Fruit fly (Drosophila melanogaster) whole organism, embryonic: ENCODE measurements around the gene CG15373.

ENCODE experiments used
- Atf-2 ChIP-seq: fragments of 200-800 bp; sonication (Bioruptor generic); optimal IDR thresholded peaks from 2 replicates; lab custom pipeline; 2016; ENCODE audit warnings: missing biosample characterization, missing genetic modification characterization
- Bdp1 ChIP-seq: fragments of 200-800 bp; sonication (Bioruptor generic); optimal IDR thresholded peaks from 3 replicates; lab custom pipeline; 2016; ENCODE audit warnings: missing biosample characterization, missing genetic modification characterization
- CG10543 ChIP-seq: fragments of 200-800 bp; sonication (Bioruptor generic); optimal IDR thresholded peaks from 3 replicates; lab custom pipeline; 2017; ENCODE audit warnings: missing biosample characterization, mild to moderate bottlenecking, missing genetic modification characterization, moderate library complexity
- CG10959 ChIP-seq: fragments of 200-800 bp; sonication (Bioruptor generic); IDR thresholded peaks from 2 replicates; pipeline ENCODE4 v1.3.6; 2022; ENCODE audit warnings: missing biosample characterization, missing genetic modification characterization
- CG12071 ChIP-seq: fragments of 200-800 bp; sonication (Bioruptor generic); optimal IDR thresholded peaks from 3 replicates; lab custom pipeline; 2018; ENCODE audit warnings: missing biosample characterization, mild to moderate bottlenecking, missing genetic modification characterization
- CG12769 ChIP-seq: fragments of 200-800 bp; sonication (Bioruptor generic); optimal IDR thresholded peaks from 2 replicates; lab custom pipeline; 2019; ENCODE audit warnings: missing biosample characterization, mild to moderate bottlenecking, missing genetic modification characterization, moderate library complexity
- CG14965 ChIP-seq: fragments of 200-800 bp; sonication (Bioruptor generic); optimal IDR thresholded peaks from 2 replicates; lab custom pipeline; 2016; ENCODE audit warnings: missing biosample characterization, missing genetic modification characterization, borderline replicate concordance
- CG2199 ChIP-seq: fragments of 200-800 bp; sonication (Bioruptor generic); IDR thresholded peaks from 3 replicates; pipeline ENCODE4 v1.3.6; 2022; ENCODE audit warnings: missing biosample characterization, missing genetic modification characterization
- CG30403 ChIP-seq: fragments of 200-800 bp; sonication (Bioruptor generic); optimal IDR thresholded peaks from 3 replicates; lab custom pipeline; 2016; ENCODE audit warnings: missing biosample characterization, missing genetic modification characterization
- CG32772 ChIP-seq: fragments of 200-800 bp; sonication (Bioruptor generic); IDR thresholded peaks from 2 replicates; pipeline ENCODE4 v1.3.6; 2022; ENCODE audit warnings: missing biosample characterization, missing genetic modification characterization
- CG3407 ChIP-seq: fragments of 200-800 bp; sonication (Bioruptor generic); optimal IDR thresholded peaks from 2 replicates; lab custom pipeline; 2018; ENCODE audit warnings: missing biosample characterization, mild to moderate bottlenecking, missing genetic modification characterization
- CG4404 ChIP-seq: fragments of 200-800 bp; sonication (Bioruptor generic); IDR thresholded peaks from 2 replicates; pipeline ENCODE4 v1.3.6; 2022; ENCODE audit warnings: missing biosample characterization, missing genetic modification characterization
- CG4707 ChIP-seq: fragments of 200-800 bp; sonication (Bioruptor generic); optimal IDR thresholded peaks from 2 replicates; lab custom pipeline; 2018; ENCODE audit warnings: missing biosample characterization, mild to moderate bottlenecking, missing genetic modification characterization, moderate library complexity
- CG7357 ChIP-seq: fragments of 200-800 bp; sonication (Bioruptor generic); IDR thresholded peaks from 3 replicates; pipeline ENCODE4 v1.3.6; 2022; ENCODE audit warnings: missing biosample characterization, missing genetic modification characterization
- CG7745 ChIP-seq: fragments of 200-800 bp; sonication (Bioruptor generic); optimal IDR thresholded peaks from 2 replicates; lab custom pipeline; 2018; ENCODE audit warnings: missing biosample characterization, mild to moderate bottlenecking, missing genetic modification characterization, moderate library complexity
- CG8089 ChIP-seq: fragments of 200-800 bp; sonication (Bioruptor generic); optimal IDR thresholded peaks from 3 replicates; lab custom pipeline; 2016; ENCODE audit warnings: missing biosample characterization, missing genetic modification characterization
- CG8290 ChIP-seq, 3 experiments: fragments of 200-800 bp; sonication (Bioruptor generic); optimal IDR thresholded peaks; 2 replicates each; lab custom pipeline; 2016 to 2019; ENCODE audit warnings: missing biosample characterization in 3 of 3, missing genetic modification characterization in 3 of 3, mild to moderate bottlenecking in 2 of 3, moderate library complexity in 1 of 3
- CG9437 ChIP-seq: fragments of 200-800 bp; sonication (Bioruptor generic); optimal IDR thresholded peaks from 2 replicates; lab custom pipeline; 2018; ENCODE audit warnings: missing biosample characterization, mild to moderate bottlenecking, missing genetic modification characterization
- CHES-1-like ChIP-seq: fragments of 200-800 bp; sonication (Bioruptor generic); optimal IDR thresholded peaks from 2 replicates; lab custom pipeline; 2016; ENCODE audit warnings: missing biosample characterization, missing genetic modification characterization
- Camta ChIP-seq: fragments of 200-800 bp; sonication (Bioruptor generic); optimal IDR thresholded peaks from 2 replicates; lab custom pipeline; 2016; ENCODE audit warnings: missing biosample characterization, missing genetic modification characterization
- CrebB ChIP-seq: fragments of 200-800 bp; sonication (Bioruptor generic); optimal IDR thresholded peaks from 3 replicates; lab custom pipeline; 2018; ENCODE audit warnings: missing biosample characterization, mild to moderate bottlenecking, missing genetic modification characterization
- Dfd ChIP-seq, 2 experiments: fragments of >200 bp; optimal IDR thresholded peaks; 2 replicates each; lab custom pipeline; 2017; ENCODE audit warnings: missing biosample characterization in 2 of 2, missing genetic modification characterization in 2 of 2
- Drgx ChIP-seq: fragments of 200-800 bp; sonication (Bioruptor generic); IDR thresholded peaks from 2 replicates; pipeline ENCODE4 v1.3.6; 2022; ENCODE audit warnings: missing biosample characterization, missing genetic modification characterization
- Fer3 ChIP-seq: fragments of 200-800 bp; sonication (Bioruptor generic); optimal IDR thresholded peaks from 2 replicates; lab custom pipeline; 2018; ENCODE audit warnings: missing biosample characterization, mild to moderate bottlenecking, missing genetic modification characterization, moderate library complexity
- Hand ChIP-seq: fragments of 200-800 bp; sonication (Bioruptor generic); optimal IDR thresholded peaks from 2 replicates; lab custom pipeline; 2017; ENCODE audit warnings: mild to moderate bottlenecking, missing biosample characterization, missing genetic modification reagents, missing genetic modification characterization
- Hr51 ChIP-seq, 2 experiments: fragments of 200-800 bp; sonication (Bioruptor generic); optimal IDR thresholded peaks; 2 replicates in 1 of 2; 3 replicates in 1 of 2; lab custom pipeline; 2016 to 2018; ENCODE audit warnings: missing biosample characterization in 2 of 2, missing genetic modification characterization in 2 of 2, mild to moderate bottlenecking in 1 of 2, moderate library complexity in 1 of 2
- Hsf ChIP-seq: fragments of 200-800 bp; sonication (Bioruptor generic); optimal IDR thresholded peaks from 3 replicates; lab custom pipeline; 2016; ENCODE audit warnings: missing biosample characterization, missing genetic modification characterization
- Lpt ChIP-seq: fragments of >200 bp; optimal IDR thresholded peaks from 2 replicates; lab custom pipeline; 2018; ENCODE audit warnings: missing biosample characterization, missing genetic modification characterization
- NFAT ChIP-seq: fragments of 200-800 bp; sonication (Bioruptor generic); IDR thresholded peaks from 2 replicates; pipeline ENCODE4 v1.3.6; 2022; ENCODE audit warnings: missing biosample characterization, missing genetic modification characterization
- NfI ChIP-seq: fragments of 200-800 bp; sonication (Bioruptor generic); optimal IDR thresholded peaks from 3 replicates; lab custom pipeline; 2018; ENCODE audit warnings: missing biosample characterization, mild to moderate bottlenecking, missing genetic modification characterization, moderate library complexity
- Oli ChIP-seq: fragments of 200-800 bp; sonication (Bioruptor generic); optimal IDR thresholded peaks from 2 replicates; lab custom pipeline; 2018; ENCODE audit warnings: missing biosample characterization, mild to moderate bottlenecking, missing genetic modification characterization, moderate library complexity
- Rfx ChIP-seq: fragments of 200-800 bp; sonication (Bioruptor generic); IDR thresholded peaks from 2 replicates; pipeline ENCODE4 v1.3.6; 2022; ENCODE audit warnings: missing biosample characterization, missing genetic modification characterization
- YL-1 ChIP-seq: fragments of 200-800 bp; sonication (Bioruptor generic); optimal IDR thresholded peaks from 3 replicates; lab custom pipeline; 2017; ENCODE audit warnings: missing biosample characterization, mild to moderate bottlenecking, missing genetic modification characterization
- ap ChIP-seq: fragments of 200-800 bp; sonication (Bioruptor generic); IDR thresholded peaks from 2 replicates; pipeline ENCODE4 v1.3.6; 2022; ENCODE audit warnings: missing biosample characterization, missing genetic modification characterization
- bowl ChIP-seq: fragments of 200-800 bp; sonication (Bioruptor generic); IDR thresholded peaks from 2 replicates; pipeline ENCODE4 v1.3.6; 2022; ENCODE audit warnings: missing biosample characterization, missing genetic modification characterization
- br ChIP-seq: fragments of >200 bp; optimal IDR thresholded peaks from 2 replicates; lab custom pipeline; 2017
- btn ChIP-seq: fragments of 200-800 bp; sonication (Bioruptor generic); optimal IDR thresholded peaks from 2 replicates; lab custom pipeline; 2016; ENCODE audit warnings: missing biosample characterization, missing genetic modification characterization
- chinmo ChIP-seq: fragments of 200-800 bp; sonication (Bioruptor generic); IDR thresholded peaks from 4 replicates; pipeline ENCODE4 v1.3.6; 2022; ENCODE audit warnings: missing biosample characterization, missing genetic modification characterization; ENCODE audit not compliant: partially characterized antibody
- dimm ChIP-seq: fragments of 200-800 bp; sonication (Bioruptor generic); IDR thresholded peaks from 2 replicates; pipeline ENCODE4 v1.3.6; 2022; ENCODE audit warnings: missing biosample characterization, missing genetic modification characterization
- dysf ChIP-seq: fragments of 200-800 bp; sonication (Bioruptor generic); IDR thresholded peaks from 3 replicates; pipeline ENCODE4 v1.3.6; 2022; ENCODE audit warnings: missing biosample characterization, missing genetic modification characterization
- ftz-f1 ChIP-seq: fragments of 200-800 bp; sonication (Bioruptor generic); optimal IDR thresholded peaks from 2 replicates; lab custom pipeline; 2016; ENCODE audit warnings: missing biosample characterization, missing genetic modification characterization
- gem ChIP-seq: fragments of 200-800 bp; sonication (Bioruptor generic); optimal IDR thresholded peaks from 2 replicates; lab custom pipeline; 2019; ENCODE audit warnings: missing biosample characterization, mild to moderate bottlenecking, missing genetic modification characterization, moderate library complexity
- ind ChIP-seq: fragments of 200-800 bp; sonication (Bioruptor generic); optimal IDR thresholded peaks from 3 replicates; lab custom pipeline; 2016; ENCODE audit warnings: missing biosample characterization, missing genetic modification characterization
- lbe ChIP-seq: fragments of 200-800 bp; sonication (Bioruptor generic); optimal IDR thresholded peaks from 2 replicates; lab custom pipeline; 2016; ENCODE audit warnings: missing biosample characterization, mild to moderate bottlenecking, missing genetic modification characterization
- lmd ChIP-seq: fragments of 200-800 bp; sonication (Bioruptor generic); IDR thresholded peaks from 2 replicates; pipeline ENCODE4 v1.3.6; 2022; ENCODE audit warnings: missing biosample characterization, missing genetic modification characterization
- nmo ChIP-seq: fragments of 200-800 bp; sonication (Bioruptor generic); optimal IDR thresholded peaks from 2 replicates; lab custom pipeline; 2018; ENCODE audit warnings: missing biosample characterization, mild to moderate bottlenecking, missing genetic modification characterization, moderate library complexity
- org-1 ChIP-seq: fragments of 200-800 bp; sonication (Bioruptor generic); optimal IDR thresholded peaks from 2 replicates; lab custom pipeline; 2017; ENCODE audit warnings: missing biosample characterization, missing genetic modification characterization
- pan ChIP-seq, 4 experiments: fragments of >200 bp in 3 of 4; fragments of 200-800 bp in 1 of 4; sonication (Bioruptor generic) in 1 of 4; optimal IDR thresholded peaks in 3 of 4; IDR thresholded peaks in 1 of 4; 2 replicates each; pipeline versions ENCODE4 v1.3.6 to Lab custom; 2017 to 2022; ENCODE audit warnings: missing biosample characterization in 2 of 4, missing genetic modification characterization in 2 of 4, mixed read lengths in 1 of 4
- row ChIP-seq: fragments of 200-800 bp; sonication (Bioruptor generic); IDR thresholded peaks from 3 replicates; pipeline ENCODE4 v1.3.6; 2022; ENCODE audit warnings: missing biosample characterization, missing genetic modification characterization
- sens-2 ChIP-seq: fragments of 200-800 bp; sonication (Bioruptor generic); IDR thresholded peaks from 2 replicates; pipeline ENCODE4 v1.3.6; 2022; ENCODE audit warnings: missing biosample characterization, missing genetic modification characterization
- yki ChIP-seq: fragments of >200 bp; optimal IDR thresholded peaks from 3 replicates; lab custom pipeline; 2018

The CG15373 gene

dm6 chrX:18092810-18093222, 49.0 kb downstream of the CG15373 start, which contains the start of gene RhoGAP16F (continued):
- TF ChIP-seq Drgx (peak; percentile 63), CG4707 (peak; percentile 10), pan (optimal IDR thresholded peaks at IDR 0.05; lab: Kevin White, UChicago) (peak in 1 of 2 experiments; percentile 70), pan (GFP tag; optimal IDR thresholded peaks at IDR 0.05 in 1 of 2, IDR thresholded peaks at IDR 0.05 in 1 of 2) (peak; percentile 78 to 85), Hand (GFP tag; lab: Kevin White, UChicago) (no peak), br (no peak), CG10543 (GFP tag; lab: Kevin White, UChicago) (peak; percentile 84), lbe (GFP tag; lab: Kevin White, UChicago) (peak; percentile 74), Bdp1 (GFP tag; lab: Kevin White, UChicago) (peak; percentile 66), CG2199 (GFP tag; lab: Robert Waterston, UW) (0 out of 3 replicates have a peak, but pooled peaks have one; percentile 34), Rfx (GFP tag; lab: Robert Waterston, UW) (peak; percentile 85), CG10959 (GFP tag; lab: Robert Waterston, UW) (peak; percentile 61), lmd (GFP tag; lab: Robert Waterston, UW) (peak; percentile 85), ap (peak; percentile 60), org-1 (GFP tag; lab: Kevin White, UChicago) (peak; percentile 56), ind (GFP tag; lab: Kevin White, UChicago) (peak; percentile 89), CG32772 (GFP tag; lab: Robert Waterston, UW) (peak; percentile 85), CrebB (tag; lab: Kevin White, UChicago) (peak; percentile 60), gem (tag; lab: Kevin White, UChicago) (peak; percentile 92), dysf (GFP tag; lab: Robert Waterston, UW) (peak; percentile 88), YL-1 (GFP tag; lab: Kevin White, UChicago) (peak; percentile 12), Hsf (peak; percentile 90), NfI (GFP tag; lab: Kevin White, UChicago) (peak; percentile 80), Atf-2 (GFP tag; lab: Kevin White, UChicago) (peak; percentile 75), CHES-1-like (GFP tag; lab: Kevin White, UChicago) (peak; percentile 28), chinmo (GFP tag; lab: Robert Waterston, UW) (no peak), row (GFP tag; lab: Robert Waterston, UW) (peak; percentile 99), CG9437 (GFP tag; lab: Kevin White, UChicago) (peak; percentile 63), CG12071 (GFP tag; lab: Kevin White, UChicago) (peak; percentile 62), Hr51 (GFP tag; optimal IDR thresholded peaks at IDR 0.05; lab: Kevin White, UChicago) (peak; percentile 73 to 84), ftz-f1 (GFP tag; lab: Kevin White, UChicago) (peak; percentile 13), CG30403 (GFP tag; lab: Kevin White, UChicago) (peak; percentile 91), bowl (GFP tag; lab: Robert Waterston, UW) (0 out of 2 replicates have a peak, but pooled peaks have one; percentile 27), Dfd (GFP tag; optimal IDR thresholded peaks at IDR 0.05; lab: Kevin White, UChicago) (no peak), Lpt (GFP tag; lab: Kevin White, UChicago) (no peak), CG12769 (tag; lab: Kevin White, UChicago) (peak; percentile 94), yki (lab: Kevin White, UChicago) (no peak), nmo (GFP tag; lab: Kevin White, UChicago) (peak; percentile 90), NFAT (GFP tag; lab: Robert Waterston, UW) (peak; percentile 84), CG4404 (peak; percentile 88), CG3407 (peak; percentile 67), Oli (tag; lab: Kevin White, UChicago) (peak; percentile 84), Camta (GFP tag; lab: Kevin White, UChicago) (peak; percentile 51), btn (no peak), sens-2 (peak; percentile 38; the same call in 1 of the 2 replicates), dimm (GFP tag; lab: Robert Waterston, UW) (peak; percentile 48; the same call in 1 of the 2 replicates), CG8089 (GFP tag; lab: Kevin White, UChicago) (peak; percentile 48), CG8290 (GFP tag; optimal IDR thresholded peaks at IDR 0.05; lab: Kevin White, UChicago) (peak; percentile 79), CG8290 (tag; optimal IDR thresholded peaks at IDR 0.05; lab: Kevin White, UChicago) (peak; percentile 49 to 69), Fer3 (tag; lab: Kevin White, UChicago) (peak; percentile 84), CG14965 (GFP tag; lab: Kevin White, UChicago) (no peak), CG7357 (GFP tag; lab: Robert Waterston, UW) (peak; percentile 71; the same call in 2 of the 3 replicates), CG7745 (tag; lab: Kevin White, UChicago) (no peak)
